Worm (Caenorhabditis elegans) whole organism, L2 larva: ENCODE data around the gene bmy-1.

Experiments
- ZK546.5 ChIP-seq: sonication (generic microtip); optimal IDR thresholded peaks from 2 replicates; lab custom pipeline; 2017; ENCODE audit warnings: missing biosample characterization, missing genetic modification characterization
- ama-1 ChIP-seq: fragments of 150-350 bp; optimal IDR thresholded peaks from 2 replicates; lab custom pipeline; 2018; ENCODE audit warnings: inconsistent platforms
- lin-39 ChIP-seq: fragments of 150-350 bp; optimal IDR thresholded peaks from 2 replicates; lab custom pipeline; 2014; ENCODE audit warnings: missing biosample characterization, missing genetic modification reagents, missing genetic modification characterization
- nhr-11 ChIP-seq: fragments of 150-350 bp; optimal IDR thresholded peaks from 2 replicates; lab custom pipeline; 2014; ENCODE audit warnings: missing biosample characterization, missing genetic modification characterization
- unc-62 ChIP-seq: fragments of 150-350 bp; optimal IDR thresholded peaks from 2 replicates; lab custom pipeline; 2014; ENCODE audit warnings: missing biosample characterization, missing genetic modification reagents, missing genetic modification characterization

DNA sequence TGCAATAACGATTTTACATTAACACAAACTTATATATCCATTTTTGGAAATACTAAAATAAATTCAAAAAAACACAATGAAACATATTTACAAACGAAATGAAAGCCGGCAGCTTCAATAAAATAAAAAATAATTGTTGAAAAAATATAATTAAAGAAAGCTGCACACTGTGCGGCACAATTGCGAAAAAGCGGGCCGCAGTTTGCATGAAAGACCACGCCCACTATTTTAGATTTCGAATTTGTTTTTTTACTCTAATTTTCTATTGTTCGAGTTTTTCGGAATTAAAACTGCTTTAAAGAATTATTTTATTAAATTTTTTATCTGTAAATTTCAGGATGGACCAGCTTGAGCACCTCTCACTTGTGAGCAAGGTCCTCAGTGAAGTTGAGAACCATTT, 40.7 kb downstream of the bmy-1 start, which contains the start of gene mog-5:
- TF ChIP-seq ZK546.5 (tag; lab: Kevin White, UChicago) (no peak), lin-39 (no peak), unc-62 (GFP tag; lab: Kevin White, UChicago) (no peak), ama-1 (lab: Kevin White, UChicago) (no peak), nhr-11 (tag; lab: Kevin White, UChicago) (no peak)
